Worm (Caenorhabditis elegans) whole organism, dauer: ENCODE results near the gene egl-26.

Source experiments
- unc-62 ChIP-seq: sonication (generic microtip); optimal IDR thresholded peaks from 2 replicates; lab custom pipeline; 2017; ENCODE audit warnings: missing biosample characterization, missing genetic modification reagents, missing genetic modification characterization

egl-26 gene

DNA sequence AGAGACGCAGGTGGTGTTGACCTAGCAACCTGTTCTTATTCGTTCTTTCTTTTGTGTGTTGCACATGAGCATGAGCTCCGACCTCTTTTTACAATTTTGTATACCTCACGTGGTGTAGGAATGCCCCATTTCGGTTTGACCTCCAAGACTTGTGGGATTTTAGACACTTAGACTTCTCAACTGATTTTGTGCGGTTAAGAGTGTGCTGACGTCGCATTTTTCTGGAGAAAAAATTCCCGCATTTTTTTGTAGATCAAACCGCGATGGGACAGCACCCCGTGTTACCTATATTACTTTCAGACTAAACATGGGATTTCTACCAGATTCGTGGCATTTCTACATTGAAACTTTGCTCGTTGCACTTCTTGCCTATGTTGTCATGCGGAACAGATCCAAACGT lies 18.1 kb upstream of the egl-26 start, which contains the start of gene sptl-1:
Gene sptl-1 (plus strand): TSS at position 301 of the 400 bp plus-strand sequence.
- no peak for TF ChIP-seq unc-62 (GFP tag; lab: Kevin White, UChicago)

ce11 chrII:55204-55603 lies 14.2 kb upstream of the egl-26 start, which contains the start of gene tre-5:
TSS of gene tre-5 (minus strand) at chrII:55304.
- no peak for TF ChIP-seq unc-62 (GFP tag; lab: Kevin White, UChicago)

ce11 chrII:57370-57769 lies 12.1 kb upstream of the egl-26 start, which contains the start of gene ascc-1:
TSS of gene ascc-1 (plus strand) at chrII:57670.
- no peak for TF ChIP-seq unc-62 (GFP tag; lab: Kevin White, UChicago)

DNA sequence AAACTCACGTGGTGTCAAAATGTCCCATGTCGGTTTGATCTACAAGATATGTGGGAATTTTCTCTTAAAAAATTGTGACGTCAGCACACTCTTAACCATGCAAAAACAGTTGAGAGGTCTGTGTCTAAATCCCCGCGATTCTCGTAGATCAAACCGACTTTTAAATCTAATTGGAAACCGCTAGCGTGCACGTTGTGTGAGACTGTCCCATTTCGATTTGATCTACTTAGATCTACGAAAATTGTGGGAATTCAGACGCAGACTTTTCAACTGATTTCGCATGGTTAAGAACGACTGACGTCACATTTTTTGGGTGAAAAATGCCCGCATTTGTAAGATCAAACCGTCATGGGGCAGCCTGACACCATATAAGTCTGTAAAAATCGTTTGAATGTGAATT lies 11.6 kb upstream of the egl-26 start:
- TF ChIP-seq unc-62 (GFP tag; lab: Kevin White, UChicago): no peak

DNA sequence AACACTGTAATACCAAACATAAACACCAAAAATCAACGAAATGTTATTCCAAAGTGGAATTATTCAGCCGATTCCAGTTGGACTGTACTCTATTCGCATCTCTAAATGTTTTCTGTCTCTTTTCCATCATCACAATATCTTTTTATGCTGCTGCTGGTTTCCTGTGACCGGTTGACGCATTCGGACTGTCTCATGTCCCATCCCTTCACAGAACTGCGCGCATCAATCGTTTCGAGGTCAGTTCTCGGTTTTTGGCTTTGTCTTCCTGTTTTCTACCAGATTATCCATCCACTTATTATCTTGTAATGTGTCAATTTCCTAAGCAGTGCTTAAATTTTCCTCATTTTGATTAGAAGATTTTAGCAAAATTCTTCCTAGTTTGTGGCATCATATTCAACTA lies 9.4 kb upstream of the egl-26 start:
- no peak for TF ChIP-seq unc-62 (GFP tag; lab: Kevin White, UChicago)

- no peak for TF ChIP-seq unc-62 (GFP tag; lab: Kevin White, UChicago)
Observed at ce11 chrII:61013-61412, 8.4 kb upstream of the egl-26 start, which contains the start of gene C23H3.2. TSS of gene C23H3.2 (plus strand) at chrII:61313.

- no peak for TF ChIP-seq unc-62 (GFP tag; lab: Kevin White, UChicago)
Observed at ce11 chrII:65484-65883, 4.0 kb upstream of the egl-26 start.

DNA sequence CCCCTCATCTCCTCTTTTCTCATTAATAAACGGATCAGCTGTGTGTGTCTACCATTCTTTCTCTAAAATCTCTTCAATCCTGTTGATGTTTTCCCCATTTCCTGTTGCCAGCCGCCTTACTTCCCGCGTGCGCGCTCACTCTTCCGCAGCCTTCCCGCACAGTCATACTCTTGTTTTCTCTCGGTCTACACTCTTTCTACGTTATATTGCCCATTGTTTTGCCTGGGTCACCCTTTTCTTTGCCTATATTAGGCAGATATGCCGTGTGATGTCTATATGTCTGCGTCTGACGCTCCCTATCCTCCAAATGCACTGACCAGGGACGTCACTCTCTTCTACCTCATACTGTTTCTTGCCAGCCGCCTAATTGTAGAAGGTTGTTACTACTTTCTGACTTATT lies 3.1 kb upstream of the egl-26 start:
- no peak for TF ChIP-seq unc-62 (GFP tag; lab: Kevin White, UChicago)

DNA sequence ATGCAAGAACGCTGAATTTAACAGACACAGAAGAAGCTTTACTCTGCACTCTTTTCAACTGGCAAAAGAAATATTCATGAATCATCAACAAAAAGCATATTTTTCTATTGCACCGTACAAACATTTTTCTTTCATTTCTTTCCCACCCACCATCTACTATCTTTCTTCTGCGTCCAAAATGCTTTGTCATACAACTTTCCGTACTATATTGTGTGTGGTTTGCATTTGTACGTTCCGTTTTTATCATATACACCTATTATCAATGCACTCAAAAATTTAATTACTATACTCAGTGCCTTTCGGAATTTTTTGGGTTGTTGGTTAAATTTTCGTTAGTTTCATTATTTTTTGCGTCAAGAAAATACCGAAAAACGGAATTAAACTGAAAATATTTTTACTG lies 1.8 kb upstream of the egl-26 start:
- TF ChIP-seq unc-62 (GFP tag; lab: Kevin White, UChicago): no peak

- TF ChIP-seq unc-62 (GFP tag; lab: Kevin White, UChicago): no peak
Observed at ce11 chrII:68757-69156, 697 bp upstream of the egl-26 start.

DNA sequence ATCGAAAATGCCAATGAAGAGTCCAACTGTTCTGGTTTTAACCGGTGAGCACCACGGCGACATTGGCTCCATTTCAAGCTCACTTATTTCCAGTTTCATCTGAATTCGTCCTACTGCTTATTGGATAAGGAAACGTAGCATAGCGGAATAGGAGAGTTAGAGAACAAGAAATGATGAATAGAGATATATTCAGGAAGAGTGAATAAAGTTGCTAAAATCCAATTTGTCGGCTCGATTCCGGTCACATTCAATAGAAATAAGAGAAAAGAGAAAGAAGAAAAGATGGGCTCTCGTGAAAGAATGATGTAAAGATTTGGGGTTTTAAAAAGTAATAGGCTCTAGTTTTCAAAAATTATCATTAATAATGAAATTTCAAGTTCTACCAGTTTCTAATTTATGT lies 3.9 kb downstream of the egl-26 start:
- TF ChIP-seq unc-62 (GFP tag; lab: Kevin White, UChicago): no peak

- TF ChIP-seq unc-62 (GFP tag; lab: Kevin White, UChicago): no peak
Observed at ce11 chrII:73892-74291, 4.4 kb downstream of the egl-26 start.

- TF ChIP-seq unc-62 (GFP tag; lab: Kevin White, UChicago): no peak
Observed at ce11 chrII:75831-76230, 6.4 kb downstream of the egl-26 start.

ce11 chrII:76662-77061 lies 7.2 kb downstream of the egl-26 start:
- TF ChIP-seq unc-62 (GFP tag; lab: Kevin White, UChicago): no peak

DNA sequence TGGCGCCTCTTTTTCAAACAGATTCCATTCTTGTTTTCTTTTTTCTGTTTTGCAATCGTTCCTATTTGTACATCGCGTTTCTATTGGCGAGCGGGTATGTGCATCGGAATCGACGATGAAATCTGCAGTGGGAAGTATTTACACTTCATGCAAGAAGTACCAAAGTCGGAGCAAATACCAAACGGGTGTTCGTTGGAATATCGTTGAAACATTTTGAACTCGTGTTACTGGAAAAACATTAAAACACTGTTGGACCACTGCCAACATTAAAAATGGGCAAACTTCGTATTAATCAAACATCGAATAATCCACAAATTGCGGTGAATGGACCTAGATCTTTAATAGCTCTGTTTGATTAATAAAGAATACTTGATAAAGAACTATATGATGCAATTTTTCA lies 9.7 kb downstream of the egl-26 start, which contains the start of gene C23H3.9:
Gene C23H3.9 (minus strand): TSS at position 101 of the 400 bp plus-strand sequence.
- no peak for TF ChIP-seq unc-62 (GFP tag; lab: Kevin White, UChicago)

- TF ChIP-seq unc-62 (GFP tag; lab: Kevin White, UChicago): no peak
Observed at ce11 chrII:84134-84533, 14.7 kb downstream of the egl-26 start, which contains the start of gene C50D2.6. TSS of gene C50D2.6 (plus strand) at chrII:84434.

- TF ChIP-seq unc-62 (GFP tag; lab: Kevin White, UChicago): no peak
Observed at ce11 chrII:86794-87193, 17.3 kb downstream of the egl-26 start.

DNA sequence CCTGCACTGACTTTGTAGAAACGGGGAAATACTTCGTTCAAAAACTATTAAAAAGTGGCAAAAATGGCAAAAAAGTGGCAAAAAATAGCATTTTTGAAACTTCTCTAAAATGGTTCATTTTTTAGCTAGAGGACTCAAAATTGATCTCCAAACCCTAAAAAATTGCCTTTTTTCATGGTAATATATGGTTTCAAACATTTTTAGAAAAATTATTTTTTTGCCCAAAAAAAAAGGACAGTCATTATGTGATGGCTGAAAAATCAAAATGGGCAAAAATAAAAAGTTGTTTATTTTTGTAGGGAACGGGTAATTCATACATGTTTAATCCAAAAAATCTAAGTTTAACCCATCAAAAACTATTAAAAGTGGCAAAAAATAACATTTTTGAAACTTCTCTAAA lies 18.5 kb downstream of the egl-26 start:
- TF ChIP-seq unc-62 (GFP tag; lab: Kevin White, UChicago): no peak
